Fruit fly (Drosophila melanogaster) whole organism, embryonic: ENCODE data around the gene CG42759.

ENCODE experiments used
- Adf1 ChIP-seq: fragments of 200-800 bp; sonication (Bioruptor generic); IDR thresholded peaks from 2 replicates; pipeline ENCODE4 v1.3.6; 2022; ENCODE audit warnings: missing biosample characterization, missing genetic modification characterization
- Asciz ChIP-seq: fragments of 200-800 bp; sonication (Bioruptor generic); optimal IDR thresholded peaks from 2 replicates; lab custom pipeline; 2017; ENCODE audit warnings: missing biosample characterization, mild to moderate bottlenecking, missing genetic modification characterization, missing genetic modification reagents
- Atf6 ChIP-seq: fragments of 200-800 bp; sonication (Bioruptor generic); IDR thresholded peaks from 2 replicates; pipeline ENCODE4 v1.3.6; 2022; ENCODE audit warnings: missing biosample characterization, missing genetic modification characterization
- Bteb2 ChIP-seq: fragments of 200-800 bp; sonication (Bioruptor generic); optimal IDR thresholded peaks from 2 replicates; lab custom pipeline; 2016; ENCODE audit warnings: missing biosample characterization, missing genetic modification characterization
- CG10431 ChIP-seq: fragments of 200-800 bp; sonication (Bioruptor generic); optimal IDR thresholded peaks from 3 replicates; lab custom pipeline; 2018; ENCODE audit warnings: missing biosample characterization, mild to moderate bottlenecking, missing genetic modification characterization
- CG11560 ChIP-seq: fragments of 200-800 bp; sonication (Bioruptor generic); IDR thresholded peaks from 3 replicates; pipeline ENCODE4 v1.3.6; 2022; ENCODE audit warnings: missing biosample characterization, missing genetic modification characterization
- CG12299 ChIP-seq: fragments of 200-800 bp; sonication (Bioruptor generic); optimal IDR thresholded peaks from 2 replicates; lab custom pipeline; 2018; ENCODE audit warnings: missing biosample characterization, mild to moderate bottlenecking, missing genetic modification characterization
- CG1233 ChIP-seq: fragments of 200-800 bp; sonication (Bioruptor generic); optimal IDR thresholded peaks from 4 replicates; lab custom pipeline; 2018; ENCODE audit warnings: missing biosample characterization, mild to moderate bottlenecking, missing genetic modification characterization
- CG12391 ChIP-seq: fragments of 200-800 bp; sonication (Bioruptor generic); optimal IDR thresholded peaks from 3 replicates; lab custom pipeline; 2018; ENCODE audit warnings: missing biosample characterization, mild to moderate bottlenecking, missing genetic modification characterization, moderate library complexity
- CG13296 ChIP-seq: fragments of 200-800 bp; sonication (Bioruptor generic); optimal IDR thresholded peaks from 3 replicates; lab custom pipeline; 2018; ENCODE audit warnings: missing biosample characterization, mild to moderate bottlenecking, missing genetic modification characterization
- CG14860 ChIP-seq: fragments of 200-800 bp; sonication (Bioruptor generic); IDR thresholded peaks from 3 replicates; pipeline ENCODE4 v1.3.6; 2022; ENCODE audit warnings: missing biosample characterization, missing genetic modification characterization; ENCODE audit not compliant: partially characterized antibody
- CG15073 ChIP-seq: fragments of 200-800 bp; sonication (Bioruptor generic); optimal IDR thresholded peaks from 2 replicates; lab custom pipeline; 2016; ENCODE audit warnings: missing biosample characterization, missing genetic modification characterization
- CG15601 ChIP-seq: fragments of 200-800 bp; sonication (Bioruptor generic); optimal IDR thresholded peaks from 3 replicates; lab custom pipeline; 2019; ENCODE audit warnings: missing biosample characterization, mild to moderate bottlenecking, missing genetic modification characterization, moderate library complexity
- CG16779 ChIP-seq: fragments of 200-800 bp; sonication (Bioruptor generic); IDR thresholded peaks from 2 replicates; pipeline ENCODE4 v1.3.6; 2022; ENCODE audit warnings: missing biosample characterization, missing genetic modification characterization
- CG16815 ChIP-seq: fragments of 200-800 bp; sonication (Bioruptor generic); optimal IDR thresholded peaks from 3 replicates; lab custom pipeline; 2017; ENCODE audit warnings: missing biosample characterization, mild to moderate bottlenecking, missing genetic modification characterization
- CG16863 ChIP-seq: fragments of 200-800 bp; sonication (Bioruptor generic); optimal IDR thresholded peaks from 3 replicates; lab custom pipeline; 2016; ENCODE audit warnings: missing biosample characterization, missing genetic modification characterization
- CG18599 ChIP-seq: fragments of 200-800 bp; sonication (Bioruptor generic); optimal IDR thresholded peaks from 3 replicates; lab custom pipeline; 2017; ENCODE audit warnings: missing biosample characterization, missing genetic modification characterization, mild to moderate bottlenecking, moderate library complexity, missing genetic modification reagents
- CG2875 ChIP-seq: fragments of 200-800 bp; sonication (Bioruptor generic); optimal IDR thresholded peaks from 2 replicates; lab custom pipeline; 2017; ENCODE audit warnings: missing biosample characterization, mild to moderate bottlenecking, missing genetic modification characterization, missing genetic modification reagents
- CG3407 ChIP-seq: fragments of 200-800 bp; sonication (Bioruptor generic); optimal IDR thresholded peaks from 2 replicates; lab custom pipeline; 2018; ENCODE audit warnings: missing biosample characterization, mild to moderate bottlenecking, missing genetic modification characterization
- CG34224 ChIP-seq: fragments of 200-800 bp; sonication (Bioruptor generic); IDR thresholded peaks from 3 replicates; pipeline ENCODE4 v1.3.6; 2022; ENCODE audit warnings: missing biosample characterization, missing genetic modification characterization; ENCODE audit not compliant: partially characterized antibody
- CG4328 ChIP-seq: fragments of 200-800 bp; sonication (Bioruptor generic); optimal IDR thresholded peaks from 3 replicates; lab custom pipeline; 2017; ENCODE audit warnings: missing biosample characterization, missing genetic modification reagents, missing genetic modification characterization
- CG4424 ChIP-seq: fragments of 200-800 bp; sonication (Bioruptor generic); optimal IDR thresholded peaks from 3 replicates; lab custom pipeline; 2016; ENCODE audit warnings: missing biosample characterization, missing genetic modification characterization
- CG6272 ChIP-seq: fragments of 200-800 bp; sonication (Bioruptor generic); IDR thresholded peaks from 2 replicates; pipeline ENCODE4 v1.3.6; 2022; ENCODE audit warnings: missing biosample characterization, missing genetic modification characterization
- CG6654 ChIP-seq: fragments of 200-800 bp; sonication (Bioruptor generic); optimal IDR thresholded peaks from 2 replicates; lab custom pipeline; 2017; ENCODE audit warnings: missing biosample characterization, mild to moderate bottlenecking, missing genetic modification characterization
- CG6813 ChIP-seq: fragments of 200-800 bp; sonication (Bioruptor generic); optimal IDR thresholded peaks from 2 replicates; lab custom pipeline; 2017; ENCODE audit warnings: missing biosample characterization, missing genetic modification characterization, mild to moderate bottlenecking, moderate library complexity, missing genetic modification reagents
- CG9609 ChIP-seq: fragments of 200-800 bp; sonication (Bioruptor generic); optimal IDR thresholded peaks from 3 replicates; lab custom pipeline; 2016; ENCODE audit warnings: missing biosample characterization, missing genetic modification characterization
- Dip2 ChIP-seq: fragments of 200-800 bp; sonication (Bioruptor generic); IDR thresholded peaks from 2 replicates; pipeline ENCODE4 v1.3.6; 2022; ENCODE audit warnings: missing biosample characterization, missing genetic modification characterization
- Doc3 ChIP-seq: fragments of 200-800 bp; sonication (Bioruptor generic); IDR thresholded peaks from 3 replicates; pipeline ENCODE4 v1.3.6; 2022; ENCODE audit warnings: missing biosample characterization, missing genetic modification characterization; ENCODE audit not compliant: partially characterized antibody
- Drgx ChIP-seq: fragments of 200-800 bp; sonication (Bioruptor generic); IDR thresholded peaks from 2 replicates; pipeline ENCODE4 v1.3.6; 2022; ENCODE audit warnings: missing biosample characterization, missing genetic modification characterization
- E2f1 ChIP-seq: fragments of 200-800 bp; sonication (Bioruptor generic); IDR thresholded peaks from 2 replicates; pipeline ENCODE4 v1.3.6; 2022; ENCODE audit warnings: missing biosample characterization, missing genetic modification characterization
- Elba2 ChIP-seq: fragments of 200-800 bp; sonication (Bioruptor generic); optimal IDR thresholded peaks from 3 replicates; lab custom pipeline; 2016; ENCODE audit warnings: missing biosample characterization, missing genetic modification characterization
- Lim3 ChIP-seq: fragments of 200-800 bp; sonication (Bioruptor generic); IDR thresholded peaks from 2 replicates; pipeline ENCODE4 v1.3.6; 2022; ENCODE audit warnings: missing biosample characterization, missing genetic modification characterization
- Meics ChIP-seq: fragments of 200-800 bp; sonication (Bioruptor generic); optimal IDR thresholded peaks from 2 replicates; lab custom pipeline; 2017; ENCODE audit warnings: missing biosample characterization, mild to moderate bottlenecking, missing genetic modification characterization
- Six4 ChIP-seq: fragments of 200-800 bp; sonication (Bioruptor generic); optimal IDR thresholded peaks from 2 replicates; lab custom pipeline; 2016; ENCODE audit warnings: missing biosample characterization, missing genetic modification characterization
- TFAM ChIP-seq: fragments of 200-800 bp; sonication (Bioruptor generic); optimal IDR thresholded peaks from 2 replicates; lab custom pipeline; 2017; ENCODE audit warnings: missing biosample characterization, missing genetic modification characterization, inconsistent platforms
- al ChIP-seq: fragments of 200-800 bp; sonication (Bioruptor generic); IDR thresholded peaks from 2 replicates; pipeline ENCODE4 v1.3.6; 2022; ENCODE audit warnings: missing biosample characterization, missing genetic modification characterization
- bsh ChIP-seq, 2 experiments: fragments of 200-800 bp; sonication (Bioruptor generic); optimal IDR thresholded peaks; 2 replicates each; lab custom pipeline; 2017 to 2018; ENCODE audit warnings: mild to moderate bottlenecking in 2 of 2, missing biosample characterization in 2 of 2, missing genetic modification characterization in 2 of 2, moderate library complexity in 1 of 2
- btn ChIP-seq: fragments of 200-800 bp; sonication (Bioruptor generic); optimal IDR thresholded peaks from 2 replicates; lab custom pipeline; 2016; ENCODE audit warnings: missing biosample characterization, missing genetic modification characterization
- cas ChIP-seq: fragments of 200-800 bp; sonication (Bioruptor generic); IDR thresholded peaks from 2 replicates; pipeline ENCODE4 v1.3.6; 2022; ENCODE audit warnings: missing biosample characterization, missing genetic modification characterization
- dimm ChIP-seq: fragments of 200-800 bp; sonication (Bioruptor generic); IDR thresholded peaks from 2 replicates; pipeline ENCODE4 v1.3.6; 2022; ENCODE audit warnings: missing biosample characterization, missing genetic modification characterization
- dmrt11E ChIP-seq: fragments of 200-800 bp; sonication (Bioruptor generic); optimal IDR thresholded peaks from 3 replicates; lab custom pipeline; 2018; ENCODE audit warnings: missing biosample characterization, mild to moderate bottlenecking, missing genetic modification characterization, moderate library complexity
- gcm ChIP-seq: fragments of 200-800 bp; sonication (Bioruptor generic); optimal IDR thresholded peaks from 2 replicates; lab custom pipeline; 2019; ENCODE audit warnings: missing biosample characterization, mild to moderate bottlenecking, missing genetic modification characterization, moderate library complexity
- insv ChIP-seq, 2 experiments: fragments of 200-800 bp; sonication (Bioruptor generic); optimal IDR thresholded peaks; 3 replicates each; lab custom pipeline; 2016 to 2018; ENCODE audit warnings: missing biosample characterization in 2 of 2, missing genetic modification characterization in 2 of 2
- prd ChIP-seq, 3 experiments: fragments of >200 bp in 2 of 3; fragments of 200-800 bp in 1 of 3; sonication (Bioruptor generic) in 1 of 3; optimal IDR thresholded peaks in 2 of 3; IDR thresholded peaks in 1 of 3; 2 replicates in 2 of 3; 3 replicates in 1 of 3; pipeline versions ENCODE4 v1.3.6 to Lab custom; 2017 to 2022; ENCODE audit warnings: missing biosample characterization in 1 of 3, missing genetic modification characterization in 1 of 3
- run ChIP-seq: fragments of 200-800 bp; sonication (Bioruptor generic); optimal IDR thresholded peaks from 3 replicates; lab custom pipeline; 2018; ENCODE audit warnings: missing biosample characterization, mild to moderate bottlenecking, missing genetic modification characterization
- sima ChIP-seq: fragments of 200-800 bp; sonication (Bioruptor generic); optimal IDR thresholded peaks from 2 replicates; lab custom pipeline; 2016; ENCODE audit warnings: missing biosample characterization, missing genetic modification characterization
- tx ChIP-seq: fragments of 200-800 bp; sonication (Bioruptor generic); optimal IDR thresholded peaks from 2 replicates; lab custom pipeline; 2016; ENCODE audit warnings: missing biosample characterization, missing genetic modification characterization
- unc-4 ChIP-seq: fragments of 200-800 bp; sonication (Bioruptor generic); IDR thresholded peaks from 2 replicates; pipeline ENCODE4 v1.3.6; 2022; ENCODE audit warnings: missing biosample characterization, missing genetic modification characterization; ENCODE audit not compliant: partially characterized antibody
- unpg ChIP-seq: fragments of 200-800 bp; sonication (Bioruptor generic); optimal IDR thresholded peaks from 3 replicates; lab custom pipeline; 2018; ENCODE audit warnings: missing biosample characterization, mild to moderate bottlenecking, missing genetic modification characterization, moderate library complexity
- vfl ChIP-seq: fragments of 200-800 bp; sonication (Bioruptor generic); optimal IDR thresholded peaks from 2 replicates; lab custom pipeline; 2016; ENCODE audit warnings: missing biosample characterization, missing genetic modification characterization

The CG42759 gene

dm6 chr3R:10161163-10161562 lies 18.3 kb downstream of the CG42759 start, which contains the start of gene CG6254 (continued):
- TF ChIP-seq CG9609 (GFP tag; lab: Kevin White, UChicago), result no peak
- no peak for TF ChIP-seq Dip2 (GFP tag; lab: Robert Waterston, UW)
- peak; percentile 16; the same call in 1 of the 3 replicates for TF ChIP-seq CG34224 (GFP tag; lab: Robert Waterston, UW)
- no peak for TF ChIP-seq CG4424 (GFP tag; lab: Kevin White, UChicago)
- TF ChIP-seq E2f1, result no peak
- no peak for TF ChIP-seq tx
- peak; percentile 25 for TF ChIP-seq dmrt11E (tag; lab: Kevin White, UChicago)
- TF ChIP-seq Adf1, result no peak
- TF ChIP-seq CG2875 (GFP tag; lab: Kevin White, UChicago), result no peak
- TF ChIP-seq CG15601 (tag; lab: Kevin White, UChicago), result no peak
- TF ChIP-seq run (tag; lab: Kevin White, UChicago), result no peak
- TF ChIP-seq Lim3, result no peak
- TF ChIP-seq Drgx, result no peak
- TF ChIP-seq CG15073 (GFP tag; lab: Kevin White, UChicago), result no peak
- no peak for TF ChIP-seq CG11560
- no peak for TF ChIP-seq CG13296
- TF ChIP-seq prd (optimal IDR thresholded peaks at IDR 0.05; lab: Kevin White, UChicago), result no peak
- 0 out of 3 replicates have a peak, but pooled peaks have one; percentile 37 for TF ChIP-seq prd (GFP tag; IDR thresholded peaks at IDR 0.05; lab: Robert Waterston, UW)
- TF ChIP-seq bsh (GFP tag; optimal IDR thresholded peaks at IDR 0.05; lab: Kevin White, UChicago), result peak in 1 of 2 experiments; percentile 22
- peak; percentile 50 for TF ChIP-seq Meics (GFP tag; lab: Kevin White, UChicago)
- no peak for TF ChIP-seq gcm (GFP tag; lab: Kevin White, UChicago)
- no peak for TF ChIP-seq Asciz
- TF ChIP-seq CG16815 (GFP tag; lab: Kevin White, UChicago), result no peak
- no peak for TF ChIP-seq CG6272 (GFP tag; lab: Robert Waterston, UW)
- TF ChIP-seq Doc3, result no peak
- no peak for TF ChIP-seq CG3407
- TF ChIP-seq al (GFP tag; lab: Robert Waterston, UW), result 0 out of 2 replicates have a peak, but pooled peaks have one; percentile 15
- no peak for TF ChIP-seq CG4328 (GFP tag; lab: Kevin White, UChicago)
- no peak for TF ChIP-seq CG6654 (GFP tag; lab: Kevin White, UChicago)
- no peak for TF ChIP-seq cas (GFP tag; lab: Robert Waterston, UW)
- TF ChIP-seq Bteb2 (GFP tag; lab: Kevin White, UChicago), result peak; percentile 36
- TF ChIP-seq insv (GFP tag; optimal IDR thresholded peaks at IDR 0.05; lab: Kevin White, UChicago), result no peak
- no peak for TF ChIP-seq CG6813 (GFP tag; lab: Kevin White, UChicago)
- no peak for TF ChIP-seq CG1233 (GFP tag; lab: Kevin White, UChicago)
- no peak for TF ChIP-seq Atf6 (GFP tag; lab: Robert Waterston, UW)
- TF ChIP-seq CG14860, result no peak
- no peak for TF ChIP-seq CG16779 (GFP tag; lab: Robert Waterston, UW)
- peak; percentile 25 for TF ChIP-seq vfl (GFP tag; lab: Kevin White, UChicago)
- TF ChIP-seq unc-4 (GFP tag; lab: Robert Waterston, UW), result 0 out of 2 replicates have a peak, but pooled peaks have one; percentile 30
- TF ChIP-seq CG10431 (GFP tag; lab: Kevin White, UChicago), result no peak
- no peak for TF ChIP-seq dimm
- TF ChIP-seq CG16863 (GFP tag; lab: Kevin White, UChicago), result no peak
- no peak for TF ChIP-seq CG12299 (tag; lab: Kevin White, UChicago)
- no peak for TF ChIP-seq TFAM (GFP tag; lab: Kevin White, UChicago)
- TF ChIP-seq Six4, result no peak
- TF ChIP-seq CG12391 (tag; lab: Kevin White, UChicago), result peak; percentile 45
- TF ChIP-seq Elba2 (GFP tag; lab: Kevin White, UChicago), result no peak
- TF ChIP-seq sima (GFP tag; lab: Kevin White, UChicago), result no peak
- TF ChIP-seq btn (GFP tag; lab: Kevin White, UChicago), result no peak
- TF ChIP-seq unpg (GFP tag; lab: Kevin White, UChicago), result no peak
- no peak for TF ChIP-seq CG18599 (GFP tag; lab: Kevin White, UChicago)
